Worm (Caenorhabditis elegans): ENCODE measurements around the gene C06B3.7.

DNA sequence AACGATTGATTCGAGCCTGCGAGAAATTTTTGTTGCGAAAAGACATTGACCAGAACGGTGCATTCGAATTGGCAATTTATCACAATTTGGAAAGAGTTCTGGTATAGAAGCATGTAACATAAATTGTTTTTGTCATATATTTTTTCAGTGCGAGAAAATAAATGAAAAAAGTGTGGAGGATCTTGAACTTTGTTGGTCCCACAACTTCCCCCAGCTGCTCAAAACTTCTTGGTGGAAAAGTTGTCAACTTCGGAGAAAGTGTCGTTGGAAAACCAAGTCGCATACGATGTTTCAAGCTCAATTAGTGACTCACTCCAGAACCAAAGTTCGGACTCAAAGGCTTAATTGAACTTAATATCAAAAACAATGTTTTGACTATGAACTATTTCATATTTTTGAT lies 22.5 kb downstream of the C06B3.7 start:
- TF ChIP-seq aly-1 (tag; optimal IDR thresholded peaks at IDR 0.05): no peak
- TF ChIP-seq B0310.2 (tag; optimal IDR thresholded peaks at IDR 0.05): no peak
- TF ChIP-seq ama-1 (optimal IDR thresholded peaks at IDR 0.05): no peak
- no peak for TF ChIP-seq tra-4 (tag; optimal IDR thresholded peaks at IDR 0.05)
- TF ChIP-seq sea-1 (GFP tag; conservative IDR thresholded peaks at IDR 0.05): no peak
- no peak for TF ChIP-seq flt-1 (GFP tag; IDR thresholded peaks at IDR 0.05)
- no peak for TF ChIP-seq hmbx-1 (tag; optimal IDR thresholded peaks at IDR 0.05)
- no peak for TF ChIP-seq tbx-37 (GFP tag; conservative IDR thresholded peaks at IDR 0.05)
- no peak for TF ChIP-seq ets-7 (tag; optimal IDR thresholded peaks at IDR 0.05)
- TF ChIP-seq F13C5.2 (tag; optimal IDR thresholded peaks at IDR 0.05): no peak
- no peak for TF ChIP-seq scrt-1 (GFP tag; IDR thresholded peaks at IDR 0.05)

All from whole organism, early embryonic.